Fruit fly (Drosophila melanogaster) whole organism, embryonic: ENCODE results near the gene CG11980.

ENCODE experiments used
- Aef1 ChIP-seq: fragments of 200-800 bp; sonication (Bioruptor generic); IDR thresholded peaks from 3 replicates; pipeline ENCODE4 v1.3.6; 2022; ENCODE audit warnings: missing biosample characterization, missing genetic modification characterization
- B-H1 ChIP-seq: fragments of 200-800 bp; sonication (Bioruptor generic); IDR thresholded peaks from 3 replicates; pipeline ENCODE4 v1.3.6; 2022; ENCODE audit warnings: missing biosample characterization, missing genetic modification characterization
- CG11560 ChIP-seq: fragments of 200-800 bp; sonication (Bioruptor generic); IDR thresholded peaks from 3 replicates; pipeline ENCODE4 v1.3.6; 2022; ENCODE audit warnings: missing biosample characterization, missing genetic modification characterization
- CG11695 ChIP-seq: fragments of 200-800 bp; sonication (Bioruptor generic); IDR thresholded peaks from 3 replicates; pipeline ENCODE4 v1.3.6; 2022; ENCODE audit warnings: missing biosample characterization, missing genetic modification characterization
- CG12299 ChIP-seq: fragments of 200-800 bp; sonication (Bioruptor generic); optimal IDR thresholded peaks from 2 replicates; lab custom pipeline; 2018; ENCODE audit warnings: missing biosample characterization, mild to moderate bottlenecking, missing genetic modification characterization
- CG13424 ChIP-seq: fragments of 200-800 bp; sonication (Bioruptor generic); optimal IDR thresholded peaks from 2 replicates; lab custom pipeline; 2019; ENCODE audit warnings: missing biosample characterization, mild to moderate bottlenecking, missing genetic modification characterization, moderate library complexity
- CG13894 ChIP-seq: fragments of 200-800 bp; sonication (Bioruptor generic); optimal IDR thresholded peaks from 3 replicates; lab custom pipeline; 2018; ENCODE audit warnings: missing biosample characterization, mild to moderate bottlenecking, missing genetic modification characterization, moderate library complexity
- CG15011 ChIP-seq: fragments of 200-800 bp; sonication (Bioruptor generic); optimal IDR thresholded peaks from 3 replicates; lab custom pipeline; 2018; ENCODE audit warnings: missing biosample characterization, mild to moderate bottlenecking, missing genetic modification characterization
- CG1832 ChIP-seq: fragments of 200-800 bp; sonication (Bioruptor generic); optimal IDR thresholded peaks from 2 replicates; lab custom pipeline; 2017; ENCODE audit warnings: missing biosample characterization, mild to moderate bottlenecking, missing genetic modification characterization, inconsistent platforms
- CG18619 ChIP-seq: fragments of 200-800 bp; sonication (Bioruptor generic); optimal IDR thresholded peaks from 3 replicates; lab custom pipeline; 2017; ENCODE audit warnings: missing biosample characterization, mild to moderate bottlenecking, missing genetic modification characterization
- CG2199 ChIP-seq: fragments of 200-800 bp; sonication (Bioruptor generic); IDR thresholded peaks from 3 replicates; pipeline ENCODE4 v1.3.6; 2022; ENCODE audit warnings: missing biosample characterization, missing genetic modification characterization
- CG2202 ChIP-seq: fragments of 200-800 bp; sonication (Bioruptor generic); optimal IDR thresholded peaks from 2 replicates; lab custom pipeline; 2018; ENCODE audit warnings: missing biosample characterization, mild to moderate bottlenecking, missing genetic modification characterization
- CG2712 ChIP-seq: fragments of 200-800 bp; optimal IDR thresholded peaks from 3 replicates; lab custom pipeline; 2019; ENCODE audit warnings: missing biosample characterization, mild to moderate bottlenecking, missing genetic modification characterization, moderate library complexity
- CG30431 ChIP-seq: fragments of 200-800 bp; sonication (Bioruptor generic); optimal IDR thresholded peaks from 2 replicates; lab custom pipeline; 2017; ENCODE audit warnings: missing biosample characterization, missing genetic modification characterization
- CG4328 ChIP-seq: fragments of 200-800 bp; sonication (Bioruptor generic); optimal IDR thresholded peaks from 3 replicates; lab custom pipeline; 2017; ENCODE audit warnings: missing biosample characterization, missing genetic modification reagents, missing genetic modification characterization
- CG4360 ChIP-seq: fragments of 200-800 bp; sonication (Bioruptor generic); IDR thresholded peaks from 2 replicates; pipeline ENCODE4 v1.3.6; 2022; ENCODE audit warnings: missing biosample characterization, missing genetic modification characterization
- CG4404 ChIP-seq: fragments of 200-800 bp; sonication (Bioruptor generic); IDR thresholded peaks from 2 replicates; pipeline ENCODE4 v1.3.6; 2022; ENCODE audit warnings: missing biosample characterization, missing genetic modification characterization
- CG4707 ChIP-seq: fragments of 200-800 bp; sonication (Bioruptor generic); optimal IDR thresholded peaks from 2 replicates; lab custom pipeline; 2018; ENCODE audit warnings: missing biosample characterization, mild to moderate bottlenecking, missing genetic modification characterization, moderate library complexity
- CG6813 ChIP-seq: fragments of 200-800 bp; sonication (Bioruptor generic); optimal IDR thresholded peaks from 2 replicates; lab custom pipeline; 2017; ENCODE audit warnings: missing biosample characterization, missing genetic modification characterization, mild to moderate bottlenecking, moderate library complexity, missing genetic modification reagents
- CG6854 ChIP-seq: fragments of 200-800 bp; sonication (Bioruptor generic); optimal IDR thresholded peaks from 3 replicates; lab custom pipeline; 2017; ENCODE audit warnings: missing biosample characterization, mild to moderate bottlenecking, missing genetic modification characterization
- CG8765 ChIP-seq: fragments of 200-800 bp; sonication (Bioruptor generic); IDR thresholded peaks from 2 replicates; pipeline ENCODE4 v1.3.6; 2022; ENCODE audit warnings: missing biosample characterization, missing genetic modification characterization
- HmgZ ChIP-seq: fragments of 200-800 bp; sonication (Bioruptor generic); optimal IDR thresholded peaks from 2 replicates; lab custom pipeline; 2018; ENCODE audit warnings: missing biosample characterization, mild to moderate bottlenecking, missing genetic modification characterization
- Ptx1 ChIP-seq: fragments of 200-800 bp; sonication (Bioruptor generic); IDR thresholded peaks from 2 replicates; pipeline ENCODE4 v1.3.6; 2022; ENCODE audit warnings: missing biosample characterization, missing genetic modification characterization
- Six4 ChIP-seq: fragments of 200-800 bp; sonication (Bioruptor generic); optimal IDR thresholded peaks from 2 replicates; lab custom pipeline; 2016; ENCODE audit warnings: missing biosample characterization, missing genetic modification characterization
- Ssrp ChIP-seq: fragments of 200-800 bp; sonication (Bioruptor generic); optimal IDR thresholded peaks from 2 replicates; lab custom pipeline; 2018; ENCODE audit warnings: missing biosample characterization, mild to moderate bottlenecking, missing genetic modification characterization, moderate library complexity
- Stat92E ChIP-seq, 3 experiments: fragments of >200 bp in 2 of 3; fragments of 200-800 bp in 1 of 3; sonication (Bioruptor generic) in 1 of 3; optimal IDR thresholded peaks; 2 replicates each; lab custom pipeline; 2017 to 2019; ENCODE audit warnings: missing biosample characterization in 3 of 3, missing genetic modification characterization in 3 of 3, mild to moderate bottlenecking in 1 of 3, moderate library complexity in 1 of 3
- Vsx1 ChIP-seq: fragments of 200-800 bp; sonication (Bioruptor generic); optimal IDR thresholded peaks from 2 replicates; lab custom pipeline; 2017; ENCODE audit warnings: missing biosample characterization, mild to moderate bottlenecking, missing genetic modification characterization, missing genetic modification reagents
- al ChIP-seq: fragments of 200-800 bp; sonication (Bioruptor generic); IDR thresholded peaks from 2 replicates; pipeline ENCODE4 v1.3.6; 2022; ENCODE audit warnings: missing biosample characterization, missing genetic modification characterization
- bcd ChIP-seq: fragments of 200-800 bp; sonication (Bioruptor generic); optimal IDR thresholded peaks from 2 replicates; lab custom pipeline; 2017; ENCODE audit warnings: missing biosample characterization, mild to moderate bottlenecking, missing genetic modification characterization
- bigmax ChIP-seq: fragments of 200-800 bp; sonication (Bioruptor generic); optimal IDR thresholded peaks from 2 replicates; lab custom pipeline; 2018; ENCODE audit warnings: missing biosample characterization, mild to moderate bottlenecking, missing genetic modification characterization
- chn ChIP-seq: fragments of 200-800 bp; sonication (Bioruptor generic); optimal IDR thresholded peaks from 2 replicates; lab custom pipeline; 2016; ENCODE audit warnings: missing biosample characterization, missing genetic modification characterization
- corto ChIP-seq: fragments of 200-800 bp; sonication (Bioruptor generic); optimal IDR thresholded peaks from 2 replicates; lab custom pipeline; 2016; ENCODE audit warnings: missing biosample characterization, mild to moderate bottlenecking, missing genetic modification characterization, moderate library complexity
- crp ChIP-seq, 2 experiments: fragments of 200-800 bp; sonication (Bioruptor generic); optimal IDR thresholded peaks; 2 replicates in 1 of 2; 3 replicates in 1 of 2; lab custom pipeline; 2017; ENCODE audit warnings: missing biosample characterization in 2 of 2, missing genetic modification characterization in 2 of 2, mild to moderate bottlenecking in 1 of 2, moderate library complexity in 1 of 2
- cwo ChIP-seq: fragments of 200-800 bp; sonication (Bioruptor generic); optimal IDR thresholded peaks from 3 replicates; lab custom pipeline; 2017; ENCODE audit warnings: missing biosample characterization, missing genetic modification characterization, mild to moderate bottlenecking, moderate library complexity, missing genetic modification reagents
- eve ChIP-seq, 2 experiments: fragments of >200 bp; optimal IDR thresholded peaks; 2 replicates each; lab custom pipeline; 2017; ENCODE audit warnings: missing biosample characterization in 2 of 2, missing genetic modification characterization in 2 of 2
- gcm2 ChIP-seq: fragments of 200-800 bp; sonication (Bioruptor generic); optimal IDR thresholded peaks from 2 replicates; lab custom pipeline; 2016; ENCODE audit warnings: missing biosample characterization, missing genetic modification characterization
- gt ChIP-seq: fragments of 200-800 bp; sonication (Bioruptor generic); IDR thresholded peaks from 2 replicates; pipeline ENCODE4 v1.3.6; 2022; ENCODE audit warnings: missing biosample characterization, missing genetic modification characterization
- hb ChIP-seq: fragments of 200-800 bp; sonication (Bioruptor generic); IDR thresholded peaks from 3 replicates; pipeline ENCODE4 v1.3.6; 2022; ENCODE audit warnings: missing biosample characterization, missing genetic modification characterization; ENCODE audit not compliant: partially characterized antibody
- hbn ChIP-seq: fragments of 200-800 bp; sonication (Bioruptor generic); IDR thresholded peaks from 2 replicates; pipeline ENCODE4 v1.3.6; 2022; ENCODE audit warnings: missing biosample characterization, missing genetic modification characterization; ENCODE audit not compliant: partially characterized antibody
- mirr ChIP-seq: fragments of 200-800 bp; sonication (Bioruptor generic); optimal IDR thresholded peaks from 3 replicates; lab custom pipeline; 2018; ENCODE audit warnings: missing biosample characterization, mild to moderate bottlenecking, missing genetic modification characterization
- peb ChIP-seq: fragments of 200-800 bp; sonication (Bioruptor generic); IDR thresholded peaks from 2 replicates; pipeline ENCODE4 v1.3.6; 2022; ENCODE audit warnings: missing biosample characterization, missing genetic modification characterization
- row ChIP-seq: fragments of 200-800 bp; sonication (Bioruptor generic); IDR thresholded peaks from 3 replicates; pipeline ENCODE4 v1.3.6; 2022; ENCODE audit warnings: missing biosample characterization, missing genetic modification characterization
- run ChIP-seq: fragments of 200-800 bp; sonication (Bioruptor generic); optimal IDR thresholded peaks from 3 replicates; lab custom pipeline; 2018; ENCODE audit warnings: missing biosample characterization, mild to moderate bottlenecking, missing genetic modification characterization
- sc ChIP-seq, 3 experiments: fragments of >200 bp in 2 of 3; fragments of 200-800 bp in 1 of 3; sonication (Bioruptor generic) in 1 of 3; optimal IDR thresholded peaks; 2 replicates in 2 of 3; 3 replicates in 1 of 3; lab custom pipeline; 2017; ENCODE audit warnings: mild to moderate bottlenecking in 1 of 3, missing biosample characterization in 1 of 3, missing genetic modification characterization in 1 of 3, missing genetic modification reagents in 1 of 3
- sens-2 ChIP-seq: fragments of 200-800 bp; sonication (Bioruptor generic); IDR thresholded peaks from 2 replicates; pipeline ENCODE4 v1.3.6; 2022; ENCODE audit warnings: missing biosample characterization, missing genetic modification characterization
- slbo ChIP-seq: fragments of 200-800 bp; sonication (Bioruptor generic); IDR thresholded peaks from 2 replicates; pipeline ENCODE4 v1.3.6; 2022; ENCODE audit warnings: missing biosample characterization, missing genetic modification characterization
- slou ChIP-seq: fragments of 200-800 bp; sonication (Bioruptor generic); optimal IDR thresholded peaks from 3 replicates; lab custom pipeline; 2016; ENCODE audit warnings: missing biosample characterization, missing genetic modification characterization
- slp2 ChIP-seq: fragments of 200-800 bp; sonication (Bioruptor generic); optimal IDR thresholded peaks from 2 replicates; lab custom pipeline; 2016; ENCODE audit warnings: missing biosample characterization, missing genetic modification characterization
- sqz ChIP-seq: fragments of 200-800 bp; sonication (Bioruptor generic); optimal IDR thresholded peaks from 3 replicates; lab custom pipeline; 2018; ENCODE audit warnings: missing biosample characterization, mild to moderate bottlenecking, missing genetic modification characterization
- tup ChIP-seq: fragments of 200-800 bp; sonication (Bioruptor generic); optimal IDR thresholded peaks from 2 replicates; lab custom pipeline; 2016; ENCODE audit warnings: missing biosample characterization, mild to moderate bottlenecking, missing genetic modification characterization, moderate library complexity

CG11980 gene

dm6 chr3R:9053021-9053420 is 49.2 kb downstream of the CG11980 start (continued):
- TF ChIP-seq hbn (GFP tag; lab: Robert Waterston, UW) (no peak), slbo (GFP tag; lab: Robert Waterston, UW) (no peak), CG1832 (GFP tag; lab: Kevin White, UChicago) (no peak), CG6813 (GFP tag; lab: Kevin White, UChicago) (peak; percentile 76), gt (GFP tag; lab: Robert Waterston, UW) (no peak), Six4 (GFP tag; lab: Kevin White, UChicago) (peak; percentile 7), CG30431 (GFP tag; lab: Kevin White, UChicago) (no peak), sens-2 (GFP tag; lab: Robert Waterston, UW) (no peak), CG13424 (tag; lab: Kevin White, UChicago) (peak; percentile 3), Ptx1 (no peak), CG12299 (tag; lab: Kevin White, UChicago) (no peak), CG6854 (peak; percentile 71), CG18619 (GFP tag; lab: Kevin White, UChicago) (peak; percentile 12), CG4360 (GFP tag; lab: Robert Waterston, UW) (no peak), sc (optimal IDR thresholded peaks at IDR 0.05; lab: Kevin White, UChicago) (no peak), sc (GFP tag; optimal IDR thresholded peaks at IDR 0.05; lab: Kevin White, UChicago) (no peak), gcm2 (GFP tag; lab: Kevin White, UChicago) (peak; percentile 70), bcd (GFP tag; lab: Kevin White, UChicago) (no peak), Aef1 (GFP tag; lab: Robert Waterston, UW) (no peak), sqz (GFP tag; lab: Kevin White, UChicago) (no peak), al (no peak), CG13894 (tag; lab: Kevin White, UChicago) (peak; percentile 82), CG11560 (tag; lab: Robert Waterston, UW) (no peak), chn (GFP tag; lab: Kevin White, UChicago) (peak; percentile 73), CG4328 (peak; percentile 8), CG2199 (GFP tag; lab: Robert Waterston, UW) (no peak), cwo (GFP tag; lab: Kevin White, UChicago) (peak; percentile 78), HmgZ (tag; lab: Kevin White, UChicago) (peak; percentile 83), slou (GFP tag; lab: Kevin White, UChicago) (no peak), CG8765 (GFP tag; lab: Robert Waterston, UW) (no peak), Stat92E (GFP tag; optimal IDR thresholded peaks at IDR 0.05; lab: Kevin White, UChicago) (no peak), row (GFP tag; lab: Robert Waterston, UW) (no peak), Ssrp (tag; lab: Kevin White, UChicago) (no peak), CG4707 (GFP tag; lab: Kevin White, UChicago) (peak; percentile 42), run (tag; lab: Kevin White, UChicago) (no peak), B-H1 (GFP tag; lab: Robert Waterston, UW) (no peak), CG2712 (tag; lab: Kevin White, UChicago) (peak; percentile 54), Vsx1 (GFP tag; lab: Kevin White, UChicago) (peak; percentile 65), tup (GFP tag; lab: Kevin White, UChicago) (no peak), CG2202 (no peak), crp (GFP tag; optimal IDR thresholded peaks at IDR 0.05; lab: Kevin White, UChicago) (no peak), peb (GFP tag; lab: Robert Waterston, UW) (no peak), slp2 (GFP tag; lab: Kevin White, UChicago) (peak; percentile 50), CG4404 (GFP tag; lab: Robert Waterston, UW) (no peak), hb (GFP tag; lab: Robert Waterston, UW) (no peak), bigmax (GFP tag; lab: Kevin White, UChicago) (peak; percentile 37), corto (GFP tag; lab: Kevin White, UChicago) (no peak), CG11695 (GFP tag; lab: Robert Waterston, UW) (no peak), CG15011 (GFP tag; lab: Kevin White, UChicago) (no peak), mirr (peak; percentile 80), eve (GFP tag; optimal IDR thresholded peaks at IDR 0.05; lab: Kevin White, UChicago) (no peak)
